Fruit fly (Drosophila melanogaster): ENCODE results near the gene r2d2.

- TF ChIP-seq insv (optimal IDR thresholded peaks at IDR 0.05) (no peak), psq (optimal IDR thresholded peaks at IDR 0.05) (no peak), ttk (optimal IDR thresholded peaks at IDR 0.05) (no peak), Myc (optimal IDR thresholded peaks at IDR 0.05) (no peak)
Observed at dm6 chr2L:7779785-7780184, 20.2 kb upstream of the r2d2 start, which contains the start of gene Uro.
